Worm (Caenorhabditis elegans) whole organism, late embryonic: ENCODE results near the gene Y32B12A.5.

ENCODE experiments used
- pha-4 ChIP-seq: fragments of 150-350 bp; optimal IDR thresholded peaks from 2 replicates; lab custom pipeline; 2018; ENCODE audit warnings: missing biosample characterization, missing genetic modification reagents, missing genetic modification characterization
- rnt-1 ChIP-seq: sonication (generic microtip); optimal IDR thresholded peaks from 2 replicates; lab custom pipeline; 2016; ENCODE audit warnings: missing genetic modification characterization, missing compliant biosample characterization

ce11 chrV:16517619-16518018, 30.2 kb upstream of the Y32B12A.5 start, which contains the start of gene F36D3.4:
- TF ChIP-seq pha-4 (tag; lab: Kevin White, UChicago) = no peak
- TF ChIP-seq rnt-1 (tag; lab: Kevin White, UChicago) = no peak
